Worm (Caenorhabditis elegans) whole organism, young adult: ENCODE results near the gene smgl-2.

ENCODE experiments used
- F23B12.7 ChIP-seq: sonication (generic microtip); optimal IDR thresholded peaks from 2 replicates; lab custom pipeline; 2017; ENCODE audit warnings: missing genetic modification characterization, mild to moderate bottlenecking, missing compliant biosample characterization, antibody characterized with exemption, moderate library complexity; ENCODE audit not compliant: insufficient read depth
- F33H1.4 ChIP-seq: fragments of 200-800 bp; sonication (Bioruptor generic); IDR thresholded peaks from 2 replicates; pipeline ENCODE4 v1.3.6; 2022; ENCODE audit warnings: missing genetic modification reagents, missing genetic modification characterization, missing compliant biosample characterization
- F39B2.1 ChIP-seq: fragments of 200-800 bp; sonication (Bioruptor generic); IDR thresholded peaks from 2 replicates; pipeline ENCODE4 v1.3.6; 2022; ENCODE audit warnings: missing genetic modification reagents, missing genetic modification characterization, missing compliant biosample characterization
- K12H6.12 ChIP-seq: fragments of 200-800 bp; sonication (Bioruptor generic); optimal IDR thresholded peaks from 2 replicates; lab custom pipeline; 2018; ENCODE audit warnings: mild to moderate bottlenecking, missing genetic modification characterization, missing compliant biosample characterization
- T07F8.4 ChIP-seq: sonication (generic microtip); optimal IDR thresholded peaks from 2 replicates; lab custom pipeline; 2016; ENCODE audit warnings: mild to moderate bottlenecking, missing genetic modification characterization, moderate library complexity, missing compliant biosample characterization
- Y53F4B.3 ChIP-seq: fragments of 200-800 bp; sonication (Bioruptor generic); IDR thresholded peaks from 2 replicates; pipeline ENCODE4 v1.3.6; 2022; ENCODE audit warnings: missing genetic modification reagents, missing genetic modification characterization, missing compliant biosample characterization
- Y56A3A.18 ChIP-seq: fragments of 200-800 bp; sonication (Bioruptor generic); IDR thresholded peaks from 2 replicates; pipeline ENCODE4 v1.3.6; 2022; ENCODE audit warnings: missing genetic modification reagents, missing genetic modification characterization, missing compliant biosample characterization
- atf-7 ChIP-seq: sonication (generic microtip); optimal IDR thresholded peaks from 2 replicates; lab custom pipeline; 2017; ENCODE audit warnings: mild to moderate bottlenecking, missing genetic modification characterization, missing compliant biosample characterization
- ccch-3 ChIP-seq: fragments of 200-800 bp; sonication (Bioruptor generic); optimal IDR thresholded peaks from 2 replicates; lab custom pipeline; 2018; ENCODE audit warnings: mild to moderate bottlenecking, missing genetic modification characterization, missing compliant biosample characterization
- cebp-2 ChIP-seq: fragments of 200-800 bp; sonication (Bioruptor generic); IDR thresholded peaks from 2 replicates; pipeline ENCODE4 v1.3.6; 2022; ENCODE audit warnings: missing genetic modification characterization, missing compliant biosample characterization
- ceh-100 ChIP-seq: fragments of 200-800 bp; sonication (Bioruptor generic); IDR thresholded peaks from 2 replicates; pipeline ENCODE4 v1.3.6; 2022; ENCODE audit warnings: missing genetic modification reagents, missing genetic modification characterization, missing compliant biosample characterization
- dpff-1 ChIP-seq: sonication (generic microtip); optimal IDR thresholded peaks from 2 replicates; lab custom pipeline; 2017; ENCODE audit warnings: mild to moderate bottlenecking, missing genetic modification characterization, missing compliant biosample characterization
- dpl-1 ChIP-seq: fragments of 150-350 bp; optimal IDR thresholded peaks from 2 replicates; lab custom pipeline; 2014; ENCODE audit warnings: missing biosample characterization, missing genetic modification reagents, missing genetic modification characterization
- ets-4 ChIP-seq: fragments of 200-800 bp; sonication (Bioruptor generic); optimal IDR thresholded peaks from 2 replicates; lab custom pipeline; 2018; ENCODE audit warnings: mild to moderate bottlenecking, missing genetic modification characterization, missing compliant biosample characterization
- gei-17 ChIP-seq: fragments of 200-800 bp; sonication (Bioruptor generic); optimal IDR thresholded peaks from 2 replicates; lab custom pipeline; 2018; ENCODE audit warnings: mild to moderate bottlenecking, missing genetic modification characterization, missing compliant biosample characterization
- hmg-1.2 ChIP-seq: fragments of 200-800 bp; sonication (Bioruptor generic); IDR thresholded peaks from 2 replicates; pipeline ENCODE4 v1.3.6; 2022; ENCODE audit warnings: missing genetic modification reagents, missing genetic modification characterization, missing compliant biosample characterization
- hsf-1 ChIP-seq: fragments of 200-800 bp; sonication (Bioruptor generic); IDR thresholded peaks from 2 replicates; pipeline ENCODE4 v1.3.6; 2022; ENCODE audit warnings: missing genetic modification reagents, missing genetic modification characterization, missing compliant biosample characterization
- lin-40 ChIP-seq: sonication (generic microtip); optimal IDR thresholded peaks from 2 replicates; lab custom pipeline; 2016; ENCODE audit warnings: missing genetic modification characterization, mild to moderate bottlenecking, missing compliant biosample characterization, missing genotype, missing genetic modification reagents
- lin-54 ChIP-seq: fragments of 200-800 bp; sonication (Bioruptor generic); optimal IDR thresholded peaks from 2 replicates; lab custom pipeline; 2018; ENCODE audit warnings: mild to moderate bottlenecking, missing genetic modification characterization, missing compliant biosample characterization
- lir-1 ChIP-seq: fragments of 200-800 bp; sonication (Bioruptor generic); conservative IDR thresholded peaks from 2 replicates; pipeline ENCODE4 v1.3.6; 2022; ENCODE audit warnings: missing genetic modification reagents, missing genetic modification characterization, missing compliant biosample characterization
- madf-10 ChIP-seq: sonication (generic microtip); optimal IDR thresholded peaks from 2 replicates; lab custom pipeline; 2016; ENCODE audit warnings: mild to moderate bottlenecking, missing genetic modification characterization, missing compliant biosample characterization
- madf-6 ChIP-seq: fragments of 200-800 bp; sonication (Bioruptor generic); IDR thresholded peaks from 2 replicates; pipeline ENCODE4 v1.3.6; 2022; ENCODE audit warnings: missing genetic modification reagents, missing genetic modification characterization, missing compliant biosample characterization
- nhr-179 ChIP-seq: sonication (generic microtip); optimal IDR thresholded peaks from 2 replicates; lab custom pipeline; 2016; ENCODE audit warnings: mild to moderate bottlenecking, missing genetic modification characterization, missing compliant biosample characterization
- nhr-27 ChIP-seq: fragments of 200-800 bp; sonication (Bioruptor generic); optimal IDR thresholded peaks from 2 replicates; lab custom pipeline; 2018; ENCODE audit warnings: mild to moderate bottlenecking, missing genetic modification characterization, moderate library complexity, missing compliant biosample characterization
- snpc-1.1 ChIP-seq: sonication (generic microtip); optimal IDR thresholded peaks from 2 replicates; lab custom pipeline; 2017; ENCODE audit warnings: missing genetic modification characterization, mild to moderate bottlenecking, missing compliant biosample characterization, antibody characterized with exemption, moderate library complexity, missing genotype, missing genetic modification reagents; ENCODE audit not compliant: insufficient read depth
- snpc-1.3 ChIP-seq: sonication (generic microtip); optimal IDR thresholded peaks from 2 replicates; lab custom pipeline; 2017; ENCODE audit warnings: missing genetic modification characterization, mild to moderate bottlenecking, missing compliant biosample characterization, antibody characterized with exemption, moderate library complexity, missing genotype, missing genetic modification reagents; ENCODE audit not compliant: insufficient read depth
- snpc-4 ChIP-seq, 5 experiments: fragments of 150-350 bp in 1 of 5; sonication (generic microtip) in 4 of 5; optimal IDR thresholded peaks; 2 replicates each; lab custom pipeline; 2014 to 2018; ENCODE audit warnings: missing genetic modification characterization in 5 of 5, missing biosample characterization in 3 of 5, antibody characterized with exemption in 2 of 5, mild to moderate bottlenecking in 2 of 5, missing compliant biosample characterization in 2 of 5, missing genotype in 2 of 5, moderate library complexity in 2 of 5, missing genetic modification reagents in 1 of 5
- somi-1 ChIP-seq: fragments of 200-800 bp; sonication (Bioruptor generic); optimal IDR thresholded peaks from 2 replicates; lab custom pipeline; 2018; ENCODE audit warnings: mild to moderate bottlenecking, missing genetic modification characterization, missing compliant biosample characterization
- sptf-2 ChIP-seq: fragments of 200-800 bp; sonication (Bioruptor generic); optimal IDR thresholded peaks from 2 replicates; lab custom pipeline; 2018; ENCODE audit warnings: mild to moderate bottlenecking, missing genetic modification characterization, missing compliant biosample characterization
- tbp1 ChIP-seq: fragments of 200-800 bp; sonication (Bioruptor generic); optimal IDR thresholded peaks from 2 replicates; lab custom pipeline; 2018; ENCODE audit warnings: mild to moderate bottlenecking, missing genetic modification characterization, missing compliant biosample characterization
- tbx-9 ChIP-seq: sonication (generic microtip); optimal IDR thresholded peaks from 2 replicates; lab custom pipeline; 2016; ENCODE audit warnings: borderline replicate concordance, missing genetic modification characterization, inconsistent platforms, missing compliant biosample characterization
- unc-62 ChIP-seq: fragments of 150-350 bp; optimal IDR thresholded peaks from 2 replicates; lab custom pipeline; 2014; ENCODE audit warnings: missing biosample characterization, missing genetic modification reagents, missing genetic modification characterization
- zim-3 ChIP-seq: sonication (generic microtip); optimal IDR thresholded peaks from 2 replicates; lab custom pipeline; 2017; ENCODE audit warnings: mild to moderate bottlenecking, missing genetic modification characterization, moderate library complexity, missing compliant biosample characterization
- ztf-28 ChIP-seq: fragments of 200-800 bp; sonication (Bioruptor generic); IDR thresholded peaks from 2 replicates; pipeline ENCODE4 v1.3.6; 2022; ENCODE audit warnings: missing genetic modification reagents, missing genetic modification characterization, missing compliant biosample characterization

smgl-2 gene

DNA sequence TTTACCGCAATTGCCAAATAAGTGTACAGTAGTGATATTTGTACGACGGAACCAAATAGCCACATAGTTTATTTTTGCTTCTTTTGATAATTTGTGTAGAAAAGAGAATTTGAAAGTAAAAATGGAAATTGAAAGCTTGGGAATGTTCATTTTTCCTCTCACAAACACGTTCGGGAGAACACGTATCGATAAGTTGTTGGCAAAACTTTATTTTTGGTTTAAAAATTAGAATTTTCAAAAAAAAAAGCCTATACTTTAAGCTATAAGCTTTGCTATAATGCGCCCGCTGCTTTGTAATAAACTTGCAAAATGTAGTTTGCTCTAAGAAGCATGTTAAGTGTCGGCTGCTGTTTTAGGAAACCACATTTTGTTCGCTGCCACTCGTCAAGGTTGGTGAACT, 29.4 kb downstream of the smgl-2 start, which contains the start of gene Y37E11AR.7:
Gene Y37E11AR.7, minus strand, starts transcription at position 101 of the 400 bp plus-strand sequence.
- TF ChIP-seq F39B2.1 (GFP tag; lab: Robert Waterston, UW) = no peak
- no peak for TF ChIP-seq dpl-1
- TF ChIP-seq ceh-100 (GFP tag; lab: Robert Waterston, UW) = no peak
- TF ChIP-seq gei-17 (GFP tag; lab: Kevin White, UChicago) = no peak
- TF ChIP-seq K12H6.12 (tag; lab: Kevin White, UChicago) = no peak
- no peak for TF ChIP-seq Y53F4B.3 (GFP tag; lab: Robert Waterston, UW)
- TF ChIP-seq hsf-1 (GFP tag; lab: Robert Waterston, UW) = no peak
- no peak for TF ChIP-seq hmg-1.2 (GFP tag; lab: Robert Waterston, UW)
- no peak for TF ChIP-seq ets-4
- no peak for TF ChIP-seq Y56A3A.18
- TF ChIP-seq nhr-27 (tag; lab: Kevin White, UChicago) = no peak
- no peak for TF ChIP-seq tbp1 (GFP tag; lab: Kevin White, UChicago)
- no peak for TF ChIP-seq F33H1.4
- TF ChIP-seq sptf-2 (GFP tag; lab: Kevin White, UChicago) = no peak
- TF ChIP-seq lir-1 = no peak
- no peak for TF ChIP-seq F23B12.7 (tag; lab: Kevin White, UChicago)
- no peak for TF ChIP-seq snpc-1.1 (tag; lab: Kevin White, UChicago)
- no peak for TF ChIP-seq zim-3 (tag; lab: Kevin White, UChicago)
- no peak for TF ChIP-seq atf-7 (tag; lab: Kevin White, UChicago)
- TF ChIP-seq dpff-1 = no peak
- TF ChIP-seq, all 124 proteins: peak for 0

DNA sequence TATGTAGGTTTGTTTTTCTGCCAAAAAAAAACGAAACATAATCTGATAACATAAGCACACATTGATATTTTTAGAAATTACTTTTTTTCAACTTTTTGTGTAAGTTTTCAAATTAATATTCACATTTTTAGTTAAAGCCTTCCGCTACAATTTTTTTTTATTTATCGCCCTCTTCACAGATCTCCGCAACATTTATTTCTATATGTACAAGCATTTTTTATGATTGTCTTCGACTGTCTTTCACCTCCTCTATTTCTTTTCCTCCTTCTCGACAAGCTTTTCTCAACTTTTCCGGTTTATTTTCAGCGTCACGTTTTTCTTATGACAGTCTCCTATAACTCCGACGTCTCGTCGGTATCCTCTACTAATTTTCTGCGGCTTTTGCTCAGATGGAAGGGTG, 30.0 kb downstream of the smgl-2 start, which contains the start of gene best-20:
Gene best-20, plus strand, starts transcription at position 301 of the 400 bp plus-strand sequence.
- TF ChIP-seq lin-54 (GFP tag; lab: Kevin White, UChicago) (no peak), ztf-28 (GFP tag; lab: Robert Waterston, UW) (no peak), lin-40 (tag; lab: Kevin White, UChicago) (no peak), nhr-179 (no peak), madf-6 (GFP tag; lab: Robert Waterston, UW) (no peak), Y56A3A.18 (no peak), unc-62 (GFP tag; lab: Kevin White, UChicago) (no peak), F23B12.7 (tag; lab: Kevin White, UChicago) (no peak), madf-10 (no peak), tbx-9 (tag; lab: Kevin White, UChicago) (no peak), T07F8.4 (tag; lab: Kevin White, UChicago) (no peak), somi-1 (GFP tag; lab: Kevin White, UChicago) (no peak), snpc-1.3 (tag; lab: Kevin White, UChicago) (no peak), ccch-3 (GFP tag; lab: Kevin White, UChicago) (no peak)

DNA sequence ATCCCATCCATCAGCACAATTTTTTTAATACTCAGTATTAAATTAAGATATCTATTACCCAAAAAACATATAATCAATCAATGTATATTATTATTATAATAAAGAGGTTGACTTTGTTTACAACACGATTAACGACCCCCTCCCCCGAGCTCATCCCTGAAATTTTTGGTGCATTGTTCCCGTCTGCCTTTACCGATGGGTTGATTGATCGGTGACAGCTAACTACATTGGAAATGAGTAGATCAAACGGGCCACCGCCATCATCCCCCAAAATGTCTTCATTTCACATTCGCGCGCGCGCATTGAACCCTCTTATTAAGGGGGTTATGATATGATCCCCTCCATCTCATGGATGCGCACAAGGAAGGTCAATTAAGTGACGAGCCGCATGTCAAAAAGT, 33.9 kb downstream of the smgl-2 start:
- no peak for TF ChIP-seq cebp-2
- TF ChIP-seq snpc-4 (GFP tag; optimal IDR thresholded peaks at IDR 0.05; lab: Kevin White, UChicago) = no peak
- no peak for TF ChIP-seq snpc-4 (tag; optimal IDR thresholded peaks at IDR 0.05; lab: Kevin White, UChicago)
